Worm (Caenorhabditis elegans) whole organism, young adult: ENCODE measurements around the gene Y116A8C.29.
A peak's percentile ranks its signal among the peaks of the same experiment; 100 is the strongest.

ENCODE experiments used
- B0336.3 ChIP-seq: fragments of 200-800 bp; sonication (Bioruptor generic); IDR thresholded peaks from 2 replicates; pipeline ENCODE4 v1.3.6; 2022; ENCODE audit warnings: missing genetic modification characterization, missing compliant biosample characterization
- C06A6.2 ChIP-seq: fragments of 200-800 bp; sonication (Bioruptor generic); conservative IDR thresholded peaks from 2 replicates; pipeline ENCODE4 v1.3.6; 2022; ENCODE audit warnings: missing genetic modification characterization, missing compliant biosample characterization
- D2030.7 ChIP-seq: fragments of 200-800 bp; sonication (Bioruptor generic); IDR thresholded peaks from 2 replicates; pipeline ENCODE4 v1.3.6; 2022; ENCODE audit warnings: missing genetic modification reagents, missing genetic modification characterization, missing compliant biosample characterization
- F49E8.2 ChIP-seq: sonication (generic microtip); optimal IDR thresholded peaks from 3 replicates; lab custom pipeline; 2017; ENCODE audit warnings: missing genetic modification characterization, mild to moderate bottlenecking, missing compliant biosample characterization, antibody characterized with exemption, moderate library complexity; ENCODE audit not compliant: insufficient read depth
- F52B5.7 ChIP-seq: sonication (generic microtip); optimal IDR thresholded peaks from 2 replicates; lab custom pipeline; 2016; ENCODE audit warnings: mild to moderate bottlenecking, missing genetic modification characterization, missing compliant biosample characterization
- F55B11.4 ChIP-seq: sonication (generic microtip); optimal IDR thresholded peaks from 2 replicates; lab custom pipeline; 2016; ENCODE audit warnings: missing compliant biosample characterization, missing genetic modification characterization, borderline replicate concordance; ENCODE audit not compliant: insufficient read depth
- K11D2.4 ChIP-seq: fragments of 200-800 bp; sonication (Bioruptor generic); IDR thresholded peaks from 2 replicates; pipeline ENCODE4 v1.3.6; 2022; ENCODE audit warnings: missing genetic modification reagents, missing genetic modification characterization, missing compliant biosample characterization
- T26A5.8 ChIP-seq: sonication (generic microtip); optimal IDR thresholded peaks from 2 replicates; lab custom pipeline; 2016; ENCODE audit warnings: missing genetic modification characterization, missing compliant biosample characterization
- Y79H2A.3 ChIP-seq: fragments of 200-800 bp; sonication (Bioruptor generic); conservative IDR thresholded peaks from 2 replicates; pipeline ENCODE4 v1.3.6; 2022; ENCODE audit warnings: missing genetic modification reagents, missing genetic modification characterization, missing compliant biosample characterization
- Y95B8A.8 ChIP-seq: fragments of 200-800 bp; sonication (Bioruptor generic); IDR thresholded peaks from 2 replicates; pipeline ENCODE4 v1.3.6; 2022; ENCODE audit warnings: missing genetic modification reagents, missing genetic modification characterization, missing compliant biosample characterization
- akir-1 ChIP-seq: fragments of 200-800 bp; sonication (Bioruptor generic); optimal IDR thresholded peaks from 2 replicates; lab custom pipeline; 2018; ENCODE audit warnings: mild to moderate bottlenecking, missing genetic modification characterization, moderate library complexity, missing compliant biosample characterization
- ama-1 ChIP-seq, 3 experiments: fragments of 150-350 bp in 1 of 3; sonication (generic microtip) in 2 of 3; optimal IDR thresholded peaks; 2 replicates each; lab custom pipeline; 2014 to 2018; ENCODE audit warnings: missing biosample characterization in 2 of 3, missing genetic modification characterization in 2 of 3, missing genetic modification reagents in 2 of 3
- aptf-2 ChIP-seq: fragments of 200-800 bp; sonication (Bioruptor generic); conservative IDR thresholded peaks from 2 replicates; pipeline ENCODE4 v1.3.6; 2022; ENCODE audit warnings: missing genetic modification reagents, missing genetic modification characterization, missing compliant biosample characterization
- attf-6 ChIP-seq: fragments of 200-800 bp; sonication (Bioruptor generic); IDR thresholded peaks from 2 replicates; pipeline ENCODE4 v1.3.6; 2022; ENCODE audit warnings: missing genetic modification reagents, missing genetic modification characterization, missing compliant biosample characterization
- ccch-3 ChIP-seq: fragments of 200-800 bp; sonication (Bioruptor generic); optimal IDR thresholded peaks from 2 replicates; lab custom pipeline; 2018; ENCODE audit warnings: mild to moderate bottlenecking, missing genetic modification characterization, missing compliant biosample characterization
- ceh-27 ChIP-seq: fragments of 200-800 bp; sonication (Bioruptor generic); optimal IDR thresholded peaks from 2 replicates; lab custom pipeline; 2018; ENCODE audit warnings: mild to moderate bottlenecking, missing genetic modification characterization, moderate library complexity, missing compliant biosample characterization
- ceh-58 ChIP-seq: fragments of 200-800 bp; sonication (Bioruptor generic); IDR thresholded peaks from 2 replicates; pipeline ENCODE4 v1.3.6; 2022; ENCODE audit warnings: missing genetic modification characterization, missing compliant biosample characterization
- ceh-79 ChIP-seq: sonication (generic microtip); optimal IDR thresholded peaks from 2 replicates; lab custom pipeline; 2017; ENCODE audit warnings: mild to moderate bottlenecking, missing genetic modification characterization, missing compliant biosample characterization
- dpff-1 ChIP-seq: sonication (generic microtip); optimal IDR thresholded peaks from 2 replicates; lab custom pipeline; 2017; ENCODE audit warnings: mild to moderate bottlenecking, missing genetic modification characterization, missing compliant biosample characterization
- dpl-1 ChIP-seq: fragments of 150-350 bp; optimal IDR thresholded peaks from 2 replicates; lab custom pipeline; 2014; ENCODE audit warnings: missing biosample characterization, missing genetic modification reagents, missing genetic modification characterization
- egl-44 ChIP-seq: fragments of 200-800 bp; sonication (Bioruptor generic); IDR thresholded peaks from 2 replicates; pipeline ENCODE4 v1.3.6; 2022; ENCODE audit warnings: missing genetic modification reagents, missing genetic modification characterization, missing compliant biosample characterization
- him-1 ChIP-seq: sonication (generic microtip); optimal IDR thresholded peaks from 2 replicates; lab custom pipeline; 2016; ENCODE audit warnings: missing genotype, missing genetic modification reagents, missing genetic modification characterization, missing compliant biosample characterization
- hmg-1.2 ChIP-seq: fragments of 200-800 bp; sonication (Bioruptor generic); IDR thresholded peaks from 2 replicates; pipeline ENCODE4 v1.3.6; 2022; ENCODE audit warnings: missing genetic modification reagents, missing genetic modification characterization, missing compliant biosample characterization
- hmg-20 ChIP-seq: fragments of 200-800 bp; sonication (Bioruptor generic); IDR thresholded peaks from 2 replicates; pipeline ENCODE4 v1.3.6; 2022; ENCODE audit warnings: missing genetic modification reagents, missing genetic modification characterization, missing compliant biosample characterization
- let-526 ChIP-seq: fragments of 200-800 bp; sonication (Bioruptor generic); IDR thresholded peaks from 2 replicates; pipeline ENCODE4 v1.3.6; 2022; ENCODE audit warnings: missing genetic modification reagents, missing genetic modification characterization, missing compliant biosample characterization
- lin-54 ChIP-seq: fragments of 200-800 bp; sonication (Bioruptor generic); optimal IDR thresholded peaks from 2 replicates; lab custom pipeline; 2018; ENCODE audit warnings: mild to moderate bottlenecking, missing genetic modification characterization, missing compliant biosample characterization
- madf-10 ChIP-seq: sonication (generic microtip); optimal IDR thresholded peaks from 2 replicates; lab custom pipeline; 2016; ENCODE audit warnings: mild to moderate bottlenecking, missing genetic modification characterization, missing compliant biosample characterization
- madf-6 ChIP-seq: fragments of 200-800 bp; sonication (Bioruptor generic); IDR thresholded peaks from 2 replicates; pipeline ENCODE4 v1.3.6; 2022; ENCODE audit warnings: missing genetic modification reagents, missing genetic modification characterization, missing compliant biosample characterization
- mes-4 ChIP-seq: sonication (generic microtip); optimal IDR thresholded peaks from 2 replicates; lab custom pipeline; 2016; ENCODE audit warnings: missing genotype, missing genetic modification characterization, missing compliant biosample characterization
- nfyb-1 ChIP-seq: fragments of 200-800 bp; sonication (Bioruptor generic); IDR thresholded peaks from 2 replicates; pipeline ENCODE4 v1.3.6; 2022; ENCODE audit warnings: missing genetic modification reagents, missing genetic modification characterization, missing compliant biosample characterization
- nhr-120 ChIP-seq: fragments of 200-800 bp; sonication (Bioruptor generic); IDR thresholded peaks from 2 replicates; pipeline ENCODE4 v1.3.6; 2022; ENCODE audit warnings: missing genetic modification characterization, missing compliant biosample characterization
- nhr-80 ChIP-seq: sonication (generic microtip); optimal IDR thresholded peaks from 2 replicates; lab custom pipeline; 2016; ENCODE audit warnings: missing genetic modification characterization, missing compliant biosample characterization
- pbrm-1 ChIP-seq: fragments of 200-800 bp; sonication (Bioruptor generic); IDR thresholded peaks from 2 replicates; pipeline ENCODE4 v1.3.6; 2022; ENCODE audit warnings: missing genetic modification reagents, missing genetic modification characterization, missing compliant biosample characterization
- rcor-1 ChIP-seq: fragments of 200-800 bp; sonication (Bioruptor generic); IDR thresholded peaks from 2 replicates; pipeline ENCODE4 v1.3.6; 2022; ENCODE audit warnings: missing genetic modification reagents, missing genetic modification characterization, missing compliant biosample characterization
- sdz-38 ChIP-seq: sonication (generic microtip); optimal IDR thresholded peaks from 2 replicates; lab custom pipeline; 2016; ENCODE audit warnings: missing genotype, missing genetic modification characterization, missing compliant biosample characterization
- sea-2 ChIP-seq: fragments of 200-800 bp; sonication (Bioruptor generic); IDR thresholded peaks from 2 replicates; pipeline ENCODE4 v1.3.6; 2022; ENCODE audit warnings: missing genetic modification characterization, missing compliant biosample characterization
- snpc-4 ChIP-seq, 5 experiments: fragments of 150-350 bp in 1 of 5; sonication (generic microtip) in 4 of 5; optimal IDR thresholded peaks; 2 replicates each; lab custom pipeline; 2014 to 2018; ENCODE audit warnings: missing genetic modification characterization in 5 of 5, missing biosample characterization in 3 of 5, antibody characterized with exemption in 2 of 5, mild to moderate bottlenecking in 2 of 5, missing compliant biosample characterization in 2 of 5, missing genotype in 2 of 5, moderate library complexity in 2 of 5, missing genetic modification reagents in 1 of 5
- sptf-2 ChIP-seq: fragments of 200-800 bp; sonication (Bioruptor generic); optimal IDR thresholded peaks from 2 replicates; lab custom pipeline; 2018; ENCODE audit warnings: mild to moderate bottlenecking, missing genetic modification characterization, missing compliant biosample characterization
- tbp1 ChIP-seq: fragments of 200-800 bp; sonication (Bioruptor generic); optimal IDR thresholded peaks from 2 replicates; lab custom pipeline; 2018; ENCODE audit warnings: mild to moderate bottlenecking, missing genetic modification characterization, missing compliant biosample characterization
- xnd-1 ChIP-seq: sonication (generic microtip); optimal IDR thresholded peaks from 2 replicates; lab custom pipeline; 2016; ENCODE audit warnings: missing genotype, missing genetic modification reagents, missing genetic modification characterization, missing compliant biosample characterization
- ztf-18 ChIP-seq: sonication (generic microtip); optimal IDR thresholded peaks from 2 replicates; lab custom pipeline; 2016; ENCODE audit warnings: missing genotype, mild to moderate bottlenecking, missing genetic modification characterization, missing compliant biosample characterization
- ztf-28 ChIP-seq: fragments of 200-800 bp; sonication (Bioruptor generic); IDR thresholded peaks from 2 replicates; pipeline ENCODE4 v1.3.6; 2022; ENCODE audit warnings: missing genetic modification reagents, missing genetic modification characterization, missing compliant biosample characterization

The Y116A8C.29 gene

DNA sequence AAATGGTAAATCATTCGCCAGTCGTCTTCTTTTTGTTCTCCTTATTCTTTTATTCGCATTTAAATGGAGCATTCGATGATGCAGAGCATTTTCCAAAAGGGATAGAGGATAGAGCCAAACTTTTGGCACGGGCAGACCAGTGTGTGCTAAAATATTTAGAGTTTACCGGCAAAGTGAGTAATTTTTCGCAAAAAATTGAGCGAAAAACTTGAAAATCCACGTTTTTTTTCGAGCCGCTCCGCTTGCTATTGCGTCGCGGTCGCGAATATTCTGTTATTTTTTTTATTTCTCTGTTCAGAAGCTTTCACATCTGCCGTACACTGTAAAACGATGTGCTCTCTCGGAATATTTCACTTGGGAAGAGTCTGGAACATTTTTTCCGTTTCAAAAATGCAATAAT, 5.0 kb upstream of the Y116A8C.29 start, which contains the start of gene Y116A8C.43 (continued):
- TF ChIP-seq nhr-120 (GFP tag; lab: Robert Waterston, UW) = no peak
- TF ChIP-seq K11D2.4 (GFP tag; lab: Robert Waterston, UW) = no peak
- TF ChIP-seq Y95B8A.8 (GFP tag; lab: Robert Waterston, UW) = 0 out of 2 replicates have a peak, but pooled peaks have one; percentile 15
- peak; percentile 26 for TF ChIP-seq ztf-18 (tag; lab: Kevin White, UChicago)
- TF ChIP-seq pbrm-1 = no peak
- no peak for TF ChIP-seq Y79H2A.3
- no peak for TF ChIP-seq dpl-1 (GFP tag; lab: Kevin White, UChicago)
- no peak for TF ChIP-seq hmg-20 (GFP tag; lab: Robert Waterston, UW)
- TF ChIP-seq madf-6 (GFP tag; lab: Robert Waterston, UW) = peak; percentile 39; the same call in 1 of the 2 replicates
- TF ChIP-seq B0336.3 (GFP tag; lab: Robert Waterston, UW) = peak; percentile 68; the same call in 1 of the 2 replicates
- TF ChIP-seq madf-10 (tag; lab: Kevin White, UChicago) = no peak
- no peak for TF ChIP-seq let-526
- TF ChIP-seq dpff-1 (tag; lab: Kevin White, UChicago) = no peak
- no peak for TF ChIP-seq ama-1 (optimal IDR thresholded peaks at IDR 0.05; lab: Kevin White, UChicago)
- TF ChIP-seq ama-1 (GFP tag; optimal IDR thresholded peaks at IDR 0.05; lab: Kevin White, UChicago) = no peak
- 0 out of 2 replicates have a peak, but pooled peaks have one; percentile 39 for TF ChIP-seq D2030.7 (GFP tag; lab: Robert Waterston, UW)
- peak; percentile 39 for TF ChIP-seq F52B5.7 (tag; lab: Kevin White, UChicago)
- TF ChIP-seq attf-6 = peak; percentile 92
- peak; percentile 65 for TF ChIP-seq F49E8.2 (tag; lab: Kevin White, UChicago)
- TF ChIP-seq sea-2 = no peak
- TF ChIP-seq ccch-3 (GFP tag; lab: Kevin White, UChicago) = no peak
- no peak for TF ChIP-seq C06A6.2 (GFP tag; lab: Robert Waterston, UW)
- peak; percentile 31 for TF ChIP-seq mes-4 (tag; lab: Kevin White, UChicago)
- TF ChIP-seq, all 124 proteins: peak for 37

- no peak for TF ChIP-seq nhr-120 (GFP tag; lab: Robert Waterston, UW)
- TF ChIP-seq snpc-4 (GFP tag; optimal IDR thresholded peaks at IDR 0.05; lab: Kevin White, UChicago) = peak; percentile 4
- TF ChIP-seq snpc-4 (tag; optimal IDR thresholded peaks at IDR 0.05; lab: Kevin White, UChicago) = no peak
These were observed 2.3 kb downstream of the Y116A8C.29 start, which contains the start of gene Y116A8C.27 for ce11 chrIV:17096168-17096567. TSS of gene Y116A8C.27 (minus strand) at chrIV:17096268.

DNA sequence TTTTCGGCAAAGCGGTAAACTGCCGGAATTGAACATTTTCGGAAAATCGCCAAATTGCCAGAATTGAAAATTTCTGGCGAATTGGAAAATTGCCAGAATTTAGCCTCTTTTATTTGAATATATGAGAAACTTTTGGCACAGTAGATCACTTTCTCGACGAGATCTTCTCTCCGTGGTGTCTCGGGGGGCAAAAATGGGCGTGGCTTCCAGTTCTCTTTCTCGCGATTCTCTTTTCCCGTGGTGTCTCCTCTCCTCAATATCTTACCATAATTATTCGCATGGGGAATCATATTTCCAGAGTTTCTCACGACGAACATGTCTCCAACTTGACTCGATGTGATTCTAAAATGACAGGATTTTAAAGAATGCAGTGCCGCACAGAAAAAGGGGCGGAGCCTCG, 5.3 kb downstream of the Y116A8C.29 start:
- TF ChIP-seq akir-1 (GFP tag; lab: Kevin White, UChicago) = no peak
- TF ChIP-seq T26A5.8 (tag; lab: Kevin White, UChicago) = no peak
- no peak for TF ChIP-seq rcor-1
- no peak for TF ChIP-seq F55B11.4 (tag; lab: Kevin White, UChicago)
- TF ChIP-seq snpc-4 (GFP tag; optimal IDR thresholded peaks at IDR 0.05; lab: Kevin White, UChicago) = no peak
- TF ChIP-seq snpc-4 (tag; optimal IDR thresholded peaks at IDR 0.05; lab: Kevin White, UChicago) = peak in 1 of 4 experiments; percentile 4
- TF ChIP-seq nfyb-1 (GFP tag; lab: Robert Waterston, UW) = no peak
- no peak for TF ChIP-seq xnd-1 (tag; lab: Kevin White, UChicago)

DNA sequence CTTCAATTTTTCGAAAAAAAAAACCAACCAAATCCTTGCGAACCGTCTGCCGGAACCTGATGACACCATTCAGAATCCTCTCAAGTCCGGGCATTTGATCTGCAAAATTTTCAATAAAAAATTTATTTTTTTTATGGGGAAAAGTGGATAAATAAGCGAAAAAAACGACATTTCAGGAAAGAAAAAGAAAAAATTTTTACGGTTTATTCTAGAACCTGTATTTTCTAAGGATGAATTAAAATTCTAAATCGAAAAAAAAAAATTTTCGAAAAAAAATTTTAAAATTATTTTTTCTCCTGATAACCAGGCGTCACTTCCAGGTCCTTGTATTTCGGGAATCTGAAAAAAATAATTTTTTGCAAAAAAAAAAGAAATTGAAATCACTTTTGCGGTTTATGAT, 6.3 kb downstream of the Y116A8C.29 start, which contains the start of gene bca-2:
Gene bca-2 (minus strand): TSS at position 101 of the 400 bp plus-strand sequence.
- TF ChIP-seq sptf-2 (GFP tag; lab: Kevin White, UChicago) = no peak
- no peak for TF ChIP-seq ztf-18 (tag; lab: Kevin White, UChicago)
- no peak for TF ChIP-seq egl-44 (GFP tag; lab: Robert Waterston, UW)
- no peak for TF ChIP-seq attf-6
- TF ChIP-seq aptf-2 (GFP tag; lab: Robert Waterston, UW) = no peak
- no peak for TF ChIP-seq lin-54 (GFP tag; lab: Kevin White, UChicago)
- TF ChIP-seq him-1 (tag; lab: Kevin White, UChicago) = no peak
- no peak for TF ChIP-seq ceh-79
- TF ChIP-seq nhr-80 = no peak
- TF ChIP-seq F49E8.2 (tag; lab: Kevin White, UChicago) = no peak
- TF ChIP-seq tbp1 (GFP tag; lab: Kevin White, UChicago) = no peak
- no peak for TF ChIP-seq hmg-1.2
- TF ChIP-seq C06A6.2 (GFP tag; lab: Robert Waterston, UW) = no peak
- TF ChIP-seq sdz-38 (tag; lab: Kevin White, UChicago) = no peak
- TF ChIP-seq ceh-58 (GFP tag; lab: Robert Waterston, UW) = no peak
- no peak for TF ChIP-seq ztf-28 (GFP tag; lab: Robert Waterston, UW)
- TF ChIP-seq ceh-27 (GFP tag; lab: Kevin White, UChicago) = no peak
